Fruit fly (Drosophila melanogaster): ENCODE data around the gene Pp1-87B.
A peak's percentile ranks its signal among the peaks of the same experiment; 100 is the strongest.

The Pp1-87B gene

dm6 chr3R:12442601-12443533 is 17.1 kb upstream of the Pp1-87B start (continued):
- TF ChIP-seq rgr (GFP tag; optimal IDR thresholded peaks at IDR 0.05) (peak; percentile 82), br (GFP tag; optimal IDR thresholded peaks at IDR 0.05) (peak; percentile 64), brk (GFP tag; optimal IDR thresholded peaks at IDR 0.05) (peak; percentile 78), Hr78 (GFP tag; optimal IDR thresholded peaks at IDR 0.05) (no peak), Dif (GFP tag; optimal IDR thresholded peaks at IDR 0.05; ENCODE audit: partially characterized antibody) (peak; percentile 11), GATAd (GFP tag; optimal IDR thresholded peaks at IDR 0.05) (no peak), Jra (GFP tag; optimal IDR thresholded peaks at IDR 0.05) (peak; percentile 63), CG32264 (GFP tag; optimal IDR thresholded peaks at IDR 0.05) (no peak), jim (GFP tag; optimal IDR thresholded peaks at IDR 0.05) (no peak), sage (GFP tag; optimal IDR thresholded peaks at IDR 0.05) (no peak), sv (GFP tag; optimal IDR thresholded peaks at IDR 0.05) (no peak), CrebA (GFP tag; optimal IDR thresholded peaks at IDR 0.05; ENCODE audit: borderline replicate concordance) (no peak), psq (GFP tag; optimal IDR thresholded peaks at IDR 0.05) (peak; percentile 72), Vsx2 (GFP tag; optimal IDR thresholded peaks at IDR 0.05; ENCODE audit: partially characterized antibody) (no peak), CG9705 (GFP tag; optimal IDR thresholded peaks at IDR 0.05) (peak; percentile 45)

- no peak for TF ChIP-seq br (GFP tag; optimal IDR thresholded peaks at IDR 0.05)
- TF ChIP-seq rgr (GFP tag; optimal IDR thresholded peaks at IDR 0.05): peak; percentile 60
- no peak for TF ChIP-seq psq (GFP tag; optimal IDR thresholded peaks at IDR 0.05)
- TF ChIP-seq Sp1 (GFP tag; optimal IDR thresholded peaks at IDR 0.05): peak; percentile 31
- no peak for TF ChIP-seq Jra (GFP tag; optimal IDR thresholded peaks at IDR 0.05)
- peak; percentile 1 for TF ChIP-seq Hnf4 (GFP tag; optimal IDR thresholded peaks at IDR 0.05)
- peak; percentile 20 for TF ChIP-seq fru (GFP tag; optimal IDR thresholded peaks at IDR 0.05)
- TF ChIP-seq Dif (GFP tag; optimal IDR thresholded peaks at IDR 0.05; ENCODE audit: partially characterized antibody): peak; percentile 11
- no peak for TF ChIP-seq tai (GFP tag; optimal IDR thresholded peaks at IDR 0.05)
- no peak for TF ChIP-seq jim (GFP tag; optimal IDR thresholded peaks at IDR 0.05)
- TF ChIP-seq Hr83 (GFP tag; optimal IDR thresholded peaks at IDR 0.05; ENCODE audit: poor library complexity, severe bottlenecking): peak; percentile 55
- TF ChIP-seq CG9705 (GFP tag; optimal IDR thresholded peaks at IDR 0.05): no peak
- peak in 1 of 2 experiments; percentile 16 for TF ChIP-seq foxo (GFP tag; optimal IDR thresholded peaks at IDR 0.05)
- TF ChIP-seq woc (GFP tag; optimal IDR thresholded peaks at IDR 0.05): peak; percentile 19
- TF ChIP-seq Rel (GFP tag; optimal IDR thresholded peaks at IDR 0.05): no peak
- TF ChIP-seq Rel (tag; optimal IDR thresholded peaks at IDR 0.05): peak; percentile 95
- no peak for TF ChIP-seq usp (GFP tag; optimal IDR thresholded peaks at IDR 0.05)
- TF ChIP-seq h (GFP tag; optimal IDR thresholded peaks at IDR 0.05): peak; percentile 63
- TF ChIP-seq ey (GFP tag; optimal IDR thresholded peaks at IDR 0.05): no peak
- TF ChIP-seq Mio (GFP tag; optimal IDR thresholded peaks at IDR 0.05): no peak
- TF ChIP-seq sage (GFP tag; optimal IDR thresholded peaks at IDR 0.05): no peak
- no peak for TF ChIP-seq lola (GFP tag; optimal IDR thresholded peaks at IDR 0.05)
Observed at dm6 chr3R:12441008-12441606, 15.4 kb upstream of the Pp1-87B start.

- TF ChIP-seq fru (GFP tag; optimal IDR thresholded peaks at IDR 0.05): no peak
- TF ChIP-seq woc (GFP tag; optimal IDR thresholded peaks at IDR 0.05): peak; percentile 32
- TF ChIP-seq Jra (GFP tag; optimal IDR thresholded peaks at IDR 0.05): peak; percentile 34
- TF ChIP-seq GATAd (GFP tag; optimal IDR thresholded peaks at IDR 0.05): no peak
- peak; percentile 34 for TF ChIP-seq dsf (GFP tag; optimal IDR thresholded peaks at IDR 0.05; ENCODE audit: borderline replicate concordance)
- no peak for TF ChIP-seq Hr83 (GFP tag; optimal IDR thresholded peaks at IDR 0.05; ENCODE audit: poor library complexity, severe bottlenecking)
Observed at dm6 chr3R:12439401-12440143, 13.9 kb upstream of the Pp1-87B start, which contains the start of gene Desat1. Gene Desat1, plus strand, starts transcription at chr3R:12439600.

dm6 chr3R:12439039-12439400 is 13.3 kb upstream of the Pp1-87B start, which contains the start of the genes CG17207 and CG46427:
Gene CG17207, minus strand, starts transcription at chr3R:12439139.
Gene CG46427, minus strand, starts transcription at chr3R:12439139.
- TF ChIP-seq jim (GFP tag; optimal IDR thresholded peaks at IDR 0.05): no peak
- no peak for TF ChIP-seq lola (GFP tag; optimal IDR thresholded peaks at IDR 0.05)
- TF ChIP-seq br (GFP tag; optimal IDR thresholded peaks at IDR 0.05): no peak
- no peak for TF ChIP-seq Myc (optimal IDR thresholded peaks at IDR 0.05)
- no peak for TF ChIP-seq brk (GFP tag; optimal IDR thresholded peaks at IDR 0.05)
- no peak for TF ChIP-seq usp (GFP tag; optimal IDR thresholded peaks at IDR 0.05)
- TF ChIP-seq Vsx2 (GFP tag; optimal IDR thresholded peaks at IDR 0.05; ENCODE audit: partially characterized antibody): no peak
- TF ChIP-seq sage (GFP tag; optimal IDR thresholded peaks at IDR 0.05): no peak
- no peak for TF ChIP-seq ey (GFP tag; optimal IDR thresholded peaks at IDR 0.05)
- no peak for TF ChIP-seq dl (GFP tag; optimal IDR thresholded peaks at IDR 0.05; ENCODE audit: insufficient read depth in 1 of 2, partially characterized antibody in 2 of 2)
